Worm (Caenorhabditis elegans): ENCODE data around the gene scyl-1.

The scyl-1 gene

DNA sequence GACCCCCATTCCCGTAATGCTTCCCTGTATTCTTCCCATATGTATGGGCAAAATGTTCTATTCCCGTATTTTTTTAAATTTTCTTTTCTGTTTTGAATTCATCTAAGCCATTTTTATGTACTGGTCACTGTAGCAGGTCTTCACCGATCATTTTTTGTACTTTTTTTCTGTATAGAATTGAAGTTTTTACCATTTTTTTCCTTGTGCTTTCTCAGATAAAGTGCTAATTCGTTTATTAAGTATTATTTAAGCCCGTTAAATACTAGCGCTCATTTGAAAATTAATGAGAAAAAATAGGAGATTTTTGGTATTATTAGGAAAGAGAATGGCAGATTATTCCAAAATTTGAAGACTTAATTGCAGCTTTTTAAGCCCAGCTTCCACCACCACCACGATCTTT, 34.8 kb downstream of the scyl-1 start:
- TF ChIP-seq rnt-1 (tag; optimal IDR thresholded peaks at IDR 0.05), result no peak

- TF ChIP-seq aha-1 (tag; optimal IDR thresholded peaks at IDR 0.05) (no peak), lin-15B (tag; optimal IDR thresholded peaks at IDR 0.05) (no peak), mep-1 (tag; optimal IDR thresholded peaks at IDR 0.05) (no peak), hlh-17 (GFP tag; optimal IDR thresholded peaks at IDR 0.05; ENCODE audit: borderline replicate concordance) (no peak), zip-4 (GFP tag; optimal IDR thresholded peaks at IDR 0.05) (no peak), F16B12.6 (tag; optimal IDR thresholded peaks at IDR 0.05) (no peak), ceh-88 (GFP tag; IDR thresholded peaks at IDR 0.05) (no peak)
Observed at ce11 chrV:13004374-13004773, 37.1 kb downstream of the scyl-1 start.

- TF ChIP-seq dpl-1 (GFP tag; optimal IDR thresholded peaks at IDR 0.05), result peak in 2 of 3 experiments; percentile 47 to 67
- TF ChIP-seq pag-3 (tag; optimal IDR thresholded peaks at IDR 0.05; ENCODE audit: borderline replicate concordance, insufficient read depth), result no peak
- peak; percentile 38 for TF ChIP-seq xbp-1 (tag; optimal IDR thresholded peaks at IDR 0.05)
- TF ChIP-seq elt-3 (tag; optimal IDR thresholded peaks at IDR 0.05), result peak in 4 of 6 experiments; percentile 23 to 47 (median 44)
- no peak for TF ChIP-seq ets-5 (GFP tag; IDR thresholded peaks at IDR 0.05)
- TF ChIP-seq sup-37 (GFP tag; optimal IDR thresholded peaks at IDR 0.05), result no peak
- TF ChIP-seq lir-3 (tag; optimal IDR thresholded peaks at IDR 0.05; ENCODE audit: poor library complexity), result peak; percentile 34
- peak; percentile 1 for TF ChIP-seq unc-86 (tag; optimal IDR thresholded peaks at IDR 0.05)
- peak; percentile 67 for TF ChIP-seq mep-1 (tag; optimal IDR thresholded peaks at IDR 0.05)
- TF ChIP-seq snu-23 (GFP tag; optimal IDR thresholded peaks at IDR 0.05), result peak; percentile 85
- TF ChIP-seq aha-1 (tag; optimal IDR thresholded peaks at IDR 0.05), result no peak
- TF ChIP-seq ceh-90 (tag; optimal IDR thresholded peaks at IDR 0.05), result no peak
- no peak for TF ChIP-seq ceh-63 (GFP tag; optimal IDR thresholded peaks at IDR 0.05)
- TF ChIP-seq C34B4.2 (tag; optimal IDR thresholded peaks at IDR 0.05), result no peak
- TF ChIP-seq hpl-2 (GFP tag; optimal IDR thresholded peaks at IDR 0.05), result no peak
- TF ChIP-seq unc-62 (GFP tag; optimal IDR thresholded peaks at IDR 0.05), result no peak
- no peak for TF ChIP-seq unc-98 (GFP tag; IDR thresholded peaks at IDR 0.05)
- peak in 1 of 2 experiments; percentile 5 for TF ChIP-seq ztf-11 (tag; optimal IDR thresholded peaks at IDR 0.05)
- no peak for TF ChIP-seq fkh-4 (tag; optimal IDR thresholded peaks at IDR 0.05; ENCODE audit: borderline replicate concordance)
- peak; percentile 28 for TF ChIP-seq elt-2 (tag; optimal IDR thresholded peaks at IDR 0.05)
- TF ChIP-seq hlh-4 (tag; optimal IDR thresholded peaks at IDR 0.05), result no peak
- peak in 1 of 2 experiments; percentile 42 for TF ChIP-seq egl-27 (tag; optimal IDR thresholded peaks at IDR 0.05)
- TF ChIP-seq nhr-85 (tag), result peak; percentile 74
- no peak for TF ChIP-seq sptf-1 (tag; optimal IDR thresholded peaks at IDR 0.05)
- TF ChIP-seq mab-9 (GFP tag; IDR thresholded peaks at IDR 0.05), result no peak
- peak; percentile 20 to 58 (median 54) for TF ChIP-seq ceh-82 (tag; optimal IDR thresholded peaks at IDR 0.05)
- peak; percentile 52 to 82 for TF ChIP-seq lin-35 (GFP tag; optimal IDR thresholded peaks at IDR 0.05)
- peak; percentile 66 for TF ChIP-seq fos-1 (tag; optimal IDR thresholded peaks at IDR 0.05)
- TF ChIP-seq efl-3 (GFP tag; optimal IDR thresholded peaks at IDR 0.05), result no peak
- TF ChIP-seq irx-1 (tag; optimal IDR thresholded peaks at IDR 0.05), result peak; percentile 50
- TF ChIP-seq nhr-84 (tag; optimal IDR thresholded peaks at IDR 0.05), result no peak
- TF ChIP-seq hlh-17 (GFP tag; optimal IDR thresholded peaks at IDR 0.05; ENCODE audit: borderline replicate concordance), result no peak
- no peak for TF ChIP-seq lin-39 (tag; optimal IDR thresholded peaks at IDR 0.05)
- TF ChIP-seq egl-13 (tag; optimal IDR thresholded peaks at IDR 0.05), result no peak
- peak; percentile 32 for TF ChIP-seq tbx-2 (tag; optimal IDR thresholded peaks at IDR 0.05)
- no peak for TF ChIP-seq nhr-28 (tag; optimal IDR thresholded peaks at IDR 0.05)
- no peak for TF ChIP-seq nhr-77 (tag; optimal IDR thresholded peaks at IDR 0.05)
- TF ChIP-seq mef-2 (tag; optimal IDR thresholded peaks at IDR 0.05), result no peak
- TF ChIP-seq nhr-90 (tag; optimal IDR thresholded peaks at IDR 0.05; ENCODE audit: poor library complexity), result peak; percentile 55
- peak; percentile 74 for TF ChIP-seq nhr-71 (tag; optimal IDR thresholded peaks at IDR 0.05)
- TF ChIP-seq efl-1 (optimal IDR thresholded peaks at IDR 0.05), result peak; percentile 50 to 56
- TF ChIP-seq efl-1 (GFP tag; optimal IDR thresholded peaks at IDR 0.05 in 1 of 2), result peak; percentile 28 to 94
- TF ChIP-seq pqm-1 (tag; optimal IDR thresholded peaks at IDR 0.05), result no peak
Observed at ce11 chrV:13003378-13003777, 38.1 kb downstream of the scyl-1 start.

Data from whole organism, L1 larva.